Fruit fly (Drosophila melanogaster) whole organism, pupa: Measurements from ENCODE around the gene fend.

Experiments
- CG10348 ChIP-seq: fragments of 200-800 bp; sonication (Bioruptor generic); IDR thresholded peaks from 2 replicates; pipeline ENCODE4 v1.3.6; 2022; ENCODE audit warnings: missing biosample characterization, missing genetic modification characterization
- CG12605 ChIP-seq: fragments of 200-800 bp; sonication (Bioruptor generic); IDR thresholded peaks from 2 replicates; pipeline ENCODE4 v1.3.6; 2022; ENCODE audit warnings: missing biosample characterization, missing genetic modification characterization
- CG13204 ChIP-seq: fragments of 200-800 bp; sonication (Bioruptor generic); optimal IDR thresholded peaks from 2 replicates; lab custom pipeline; 2018; ENCODE audit warnings: missing biosample characterization, mild to moderate bottlenecking, missing genetic modification characterization, moderate library complexity
- CG14655 ChIP-seq: fragments of 200-800 bp; sonication (Bioruptor generic); optimal IDR thresholded peaks from 3 replicates; lab custom pipeline; 2017; ENCODE audit warnings: mild to moderate bottlenecking, missing biosample characterization, missing genetic modification reagents, missing genetic modification characterization
- CG15710 ChIP-seq: fragments of 200-800 bp; sonication (Bioruptor generic); optimal IDR thresholded peaks from 2 replicates; lab custom pipeline; 2018; ENCODE audit warnings: missing biosample characterization, mild to moderate bottlenecking, missing genetic modification characterization, moderate library complexity
- CG17806 ChIP-seq: fragments of 200-800 bp; sonication (Bioruptor generic); optimal IDR thresholded peaks from 2 replicates; lab custom pipeline; 2018; ENCODE audit warnings: missing biosample characterization, mild to moderate bottlenecking, missing genetic modification characterization, moderate library complexity
- CG32121 ChIP-seq: fragments of 200-800 bp; sonication (Bioruptor generic); IDR thresholded peaks from 2 replicates; pipeline ENCODE4 v1.3.6; 2022; ENCODE audit warnings: missing biosample characterization, missing genetic modification characterization
- CG34367 ChIP-seq: fragments of 200-800 bp; sonication (Bioruptor generic); optimal IDR thresholded peaks from 2 replicates; lab custom pipeline; 2018; ENCODE audit warnings: missing biosample characterization, mild to moderate bottlenecking, missing genetic modification characterization
- CG4496 ChIP-seq: fragments of 200-800 bp; sonication (Bioruptor generic); IDR thresholded peaks from 3 replicates; pipeline ENCODE4 v1.3.6; 2022; ENCODE audit warnings: missing biosample characterization, missing genetic modification characterization
- CG8159 ChIP-seq: fragments of 200-800 bp; sonication (Bioruptor generic); optimal IDR thresholded peaks from 3 replicates; lab custom pipeline; 2018; ENCODE audit warnings: missing biosample characterization, mild to moderate bottlenecking, missing genetic modification characterization, moderate library complexity
- CG8301 ChIP-seq: fragments of 200-800 bp; sonication (Bioruptor generic); optimal IDR thresholded peaks from 2 replicates; lab custom pipeline; 2018; ENCODE audit warnings: missing biosample characterization, mild to moderate bottlenecking, missing genetic modification characterization
- CG9948 ChIP-seq: fragments of 200-800 bp; sonication (Bioruptor generic); optimal IDR thresholded peaks from 2 replicates; lab custom pipeline; 2018; ENCODE audit warnings: missing biosample characterization, mild to moderate bottlenecking, missing genetic modification characterization, moderate library complexity
- D1 ChIP-seq: fragments of 200-800 bp; sonication (Bioruptor generic); optimal IDR thresholded peaks from 2 replicates; lab custom pipeline; 2018; ENCODE audit warnings: missing biosample characterization, mild to moderate bottlenecking, missing genetic modification characterization, moderate library complexity
- EcR ChIP-seq: fragments of 200-800 bp; sonication (Bioruptor generic); optimal IDR thresholded peaks from 3 replicates; lab custom pipeline; 2019; ENCODE audit warnings: missing biosample characterization, missing genetic modification characterization, mild to moderate bottlenecking, moderate library complexity, missing genetic modification reagents
- Ets98B ChIP-seq: fragments of 200-800 bp; sonication (Bioruptor generic); IDR thresholded peaks from 2 replicates; pipeline ENCODE4 v1.3.6; 2022; ENCODE audit warnings: missing biosample characterization, missing genetic modification characterization
- Pif1A ChIP-seq: fragments of 200-800 bp; sonication (Bioruptor generic); optimal IDR thresholded peaks from 3 replicates; lab custom pipeline; 2016; ENCODE audit warnings: missing biosample characterization, missing genetic modification characterization
- Pif1B ChIP-seq: fragments of 200-800 bp; sonication (Bioruptor generic); optimal IDR thresholded peaks from 3 replicates; lab custom pipeline; 2016; ENCODE audit warnings: missing biosample characterization, missing genetic modification characterization
- Snoo ChIP-seq: fragments of 200-800 bp; sonication (Bioruptor generic); optimal IDR thresholded peaks from 3 replicates; lab custom pipeline; 2017; ENCODE audit warnings: missing biosample characterization, mild to moderate bottlenecking, missing genetic modification characterization, inconsistent platforms
- fd96Ca ChIP-seq: fragments of 200-800 bp; sonication (Bioruptor generic); IDR thresholded peaks from 3 replicates; pipeline ENCODE4 v1.3.6; 2022; ENCODE audit warnings: missing biosample characterization, missing genetic modification characterization
- gl ChIP-seq: fragments of 200-800 bp; sonication (Bioruptor generic); optimal IDR thresholded peaks from 2 replicates; lab custom pipeline; 2018; ENCODE audit warnings: missing biosample characterization, mild to moderate bottlenecking, missing genetic modification characterization
- rn ChIP-seq: fragments of 200-800 bp; sonication (Bioruptor generic); IDR thresholded peaks from 2 replicates; pipeline ENCODE4 v1.3.6; 2022; ENCODE audit warnings: missing biosample characterization, missing genetic modification characterization

The fend gene

dm6 chrX:9163110-9163509, 28.2 kb upstream of the fend start, which contains the start of gene mei-P26:
Gene mei-P26, plus strand, starts transcription at chrX:9163255.
- TF ChIP-seq CG32121 (no peak), CG34367 (tag; lab: Kevin White, UChicago) (no peak), EcR (GFP tag; lab: Kevin White, UChicago) (no peak), Snoo (tag; lab: Kevin White, UChicago) (no peak), CG15710 (tag; lab: Kevin White, UChicago) (no peak), CG8159 (tag; lab: Kevin White, UChicago) (no peak), CG4496 (GFP tag; lab: Robert Waterston, UW) (no peak), Ets98B (GFP tag; lab: Robert Waterston, UW) (no peak), CG14655 (GFP tag; lab: Kevin White, UChicago) (no peak), CG10348 (GFP tag; lab: Robert Waterston, UW) (no peak), rn (GFP tag; lab: Robert Waterston, UW) (no peak), gl (tag; lab: Kevin White, UChicago) (no peak)
- TF ChIP-seq, all 21 proteins: peak for 0

- TF ChIP-seq Pif1B (GFP tag; lab: Kevin White, UChicago) = no peak
- TF ChIP-seq Pif1A = no peak
- no peak for TF ChIP-seq gl (tag; lab: Kevin White, UChicago)
- no peak for TF ChIP-seq CG14655 (GFP tag; lab: Kevin White, UChicago)
- TF ChIP-seq Ets98B (GFP tag; lab: Robert Waterston, UW) = no peak
- no peak for TF ChIP-seq CG8301 (tag; lab: Kevin White, UChicago)
- TF ChIP-seq CG15710 (tag; lab: Kevin White, UChicago) = no peak
- no peak for TF ChIP-seq CG32121
- no peak for TF ChIP-seq CG8159 (tag; lab: Kevin White, UChicago)
- no peak for TF ChIP-seq fd96Ca
- no peak for TF ChIP-seq CG17806 (tag; lab: Kevin White, UChicago)
- TF ChIP-seq CG9948 = no peak
- TF ChIP-seq D1 = no peak
- no peak for TF ChIP-seq CG12605 (GFP tag; lab: Robert Waterston, UW)
- TF ChIP-seq, all 21 proteins: peak for 0
Measured at dm6 chrX:9161912-9162311, 27.0 kb upstream of the fend start, which contains the start of the genes Zpr1 and CG44532. Gene Zpr1, minus strand, starts transcription at chrX:9162090. Gene CG44532, plus strand, starts transcription at chrX:9162092.

dm6 chrX:9159736-9160135, 24.8 kb upstream of the fend start, which contains the start of gene NdufA3:
Gene NdufA3, minus strand, starts transcription at chrX:9160052.
- no peak for TF ChIP-seq CG10348 (GFP tag; lab: Robert Waterston, UW)
- no peak for TF ChIP-seq CG13204 (GFP tag; lab: Kevin White, UChicago)
- no peak for TF ChIP-seq CG32121
- no peak for TF ChIP-seq CG8159 (tag; lab: Kevin White, UChicago)
- TF ChIP-seq CG12605 (GFP tag; lab: Robert Waterston, UW) = no peak
- no peak for TF ChIP-seq CG9948
- no peak for TF ChIP-seq CG4496 (GFP tag; lab: Robert Waterston, UW)
- TF ChIP-seq CG8301 (tag; lab: Kevin White, UChicago) = no peak
- TF ChIP-seq CG34367 (tag; lab: Kevin White, UChicago) = no peak
- no peak for TF ChIP-seq Pif1B (GFP tag; lab: Kevin White, UChicago)
- no peak for TF ChIP-seq CG14655 (GFP tag; lab: Kevin White, UChicago)
- no peak for TF ChIP-seq fd96Ca
- TF ChIP-seq EcR (GFP tag; lab: Kevin White, UChicago) = no peak
- no peak for TF ChIP-seq Pif1A
- no peak for TF ChIP-seq rn (GFP tag; lab: Robert Waterston, UW)
- TF ChIP-seq gl (tag; lab: Kevin White, UChicago) = no peak
- TF ChIP-seq Ets98B (GFP tag; lab: Robert Waterston, UW) = no peak

DNA sequence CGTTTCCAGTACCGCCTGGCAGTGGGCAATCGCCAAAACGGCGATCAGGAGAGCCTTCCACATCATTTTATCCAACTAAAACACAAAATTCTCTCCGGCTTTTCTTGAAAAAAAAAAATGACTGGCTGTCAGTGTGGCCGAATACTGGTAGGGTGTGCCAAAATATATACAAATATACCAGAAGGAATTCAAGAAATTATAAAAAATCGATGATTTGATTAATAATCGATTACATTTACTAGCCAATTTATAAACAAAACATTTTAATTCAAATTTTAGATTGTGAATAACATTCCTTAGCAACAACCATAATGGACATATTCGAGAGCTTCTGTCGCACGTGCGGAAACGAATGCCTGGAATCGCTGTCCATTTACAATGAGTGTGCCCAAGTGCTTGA, 23.5 kb upstream of the fend start, which contains the start of the genes Ost48 and Dlip1:
Gene Ost48, minus strand, starts transcription at position 150 of the 400 bp plus-strand sequence.
Gene Dlip1, plus strand, starts transcription at position 257 of the 400 bp plus-strand sequence.
- TF ChIP-seq Ets98B (GFP tag; lab: Robert Waterston, UW) (no peak), CG8159 (tag; lab: Kevin White, UChicago) (no peak), CG34367 (tag; lab: Kevin White, UChicago) (no peak), CG13204 (GFP tag; lab: Kevin White, UChicago) (no peak), EcR (GFP tag; lab: Kevin White, UChicago) (no peak), fd96Ca (no peak), CG10348 (GFP tag; lab: Robert Waterston, UW) (no peak), D1 (no peak), CG14655 (GFP tag; lab: Kevin White, UChicago) (no peak), CG15710 (tag; lab: Kevin White, UChicago) (no peak), CG32121 (no peak), rn (GFP tag; lab: Robert Waterston, UW) (no peak)

dm6 chrX:9156388-9156823, 21.5 kb upstream of the fend start, which contains the start of gene His3.3B:
Gene His3.3B, minus strand, starts transcription at chrX:9156669.
- TF ChIP-seq CG15710 (tag; lab: Kevin White, UChicago) (no peak), Pif1A (no peak), CG10348 (GFP tag; lab: Robert Waterston, UW) (no peak), CG14655 (GFP tag; lab: Kevin White, UChicago) (no peak), CG13204 (GFP tag; lab: Kevin White, UChicago) (no peak), EcR (GFP tag; lab: Kevin White, UChicago) (no peak), CG32121 (no peak; the same call in 1 of the 2 replicates), CG34367 (tag; lab: Kevin White, UChicago) (no peak), D1 (no peak), gl (tag; lab: Kevin White, UChicago) (no peak), CG12605 (GFP tag; lab: Robert Waterston, UW) (no peak), fd96Ca (no peak), CG4496 (GFP tag; lab: Robert Waterston, UW) (no peak), Snoo (tag; lab: Kevin White, UChicago) (no peak), Ets98B (GFP tag; lab: Robert Waterston, UW) (no peak; the same call in 1 of the 2 replicates), CG8159 (tag; lab: Kevin White, UChicago) (no peak)
